Worm (Caenorhabditis elegans): ENCODE results near the gene C35A5.3.

DNA sequence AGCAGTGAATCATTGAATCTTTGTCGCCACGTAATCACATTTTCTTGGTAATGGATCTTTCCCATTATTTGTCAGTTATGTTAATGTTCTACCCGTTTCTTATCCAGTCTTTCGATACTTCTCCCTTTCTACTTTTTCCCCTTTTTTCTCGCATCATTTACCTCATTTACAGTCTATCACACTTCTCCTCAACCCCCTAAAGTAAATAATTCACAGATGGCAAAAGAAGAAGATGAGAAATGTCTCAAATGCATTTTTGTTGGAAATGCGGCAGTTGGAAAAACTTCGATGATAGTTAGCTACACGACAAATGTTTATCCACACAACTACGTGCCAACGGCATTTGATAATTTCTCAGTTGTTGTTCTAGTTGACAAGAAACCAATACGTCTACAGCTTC lies 39.1 kb downstream of the C35A5.3 start, which contains the start of gene chw-1:
- TF ChIP-seq zag-1 (tag; optimal IDR thresholded peaks at IDR 0.05) (no peak), ztf-11 (tag; optimal IDR thresholded peaks at IDR 0.05) (no peak), ama-1 (optimal IDR thresholded peaks at IDR 0.05) (no peak), R02D3.7 (tag; optimal IDR thresholded peaks at IDR 0.05) (no peak)

All from whole organism, L3 larva.